Worm (Caenorhabditis elegans) whole organism, L4 larva: ENCODE data around the gene Y53G8AR.1.
A peak's percentile ranks its signal among the peaks of the same experiment; 100 is the strongest.

Experiments
- F10B5.3 ChIP-seq: sonication (generic microtip); optimal IDR thresholded peaks from 2 replicates; lab custom pipeline; 2016; ENCODE audit warnings: mild to moderate bottlenecking, missing genetic modification characterization, missing compliant biosample characterization
- F26F4.8 ChIP-seq: fragments of 200-800 bp; sonication (Bioruptor generic); conservative IDR thresholded peaks from 2 replicates; pipeline ENCODE4 v1.3.6; 2022; ENCODE audit warnings: missing genetic modification characterization, missing compliant biosample characterization
- F37D6.2 ChIP-seq: sonication (generic microtip); optimal IDR thresholded peaks from 2 replicates; lab custom pipeline; 2016; ENCODE audit warnings: mild to moderate bottlenecking, missing genetic modification characterization, missing compliant biosample characterization
- T26A8.4 ChIP-seq: fragments of 200-800 bp; sonication (Bioruptor generic); IDR thresholded peaks from 2 replicates; pipeline ENCODE4 v1.3.6; 2022; ENCODE audit warnings: missing genetic modification characterization, missing compliant biosample characterization
- ZK337.2 ChIP-seq: fragments of 200-800 bp; sonication (Bioruptor generic); IDR thresholded peaks from 2 replicates; pipeline ENCODE4 v1.3.6; 2022; ENCODE audit warnings: missing genetic modification reagents, missing genetic modification characterization, missing compliant biosample characterization
- ama-1 ChIP-seq: fragments of 150-350 bp; optimal IDR thresholded peaks from 2 replicates; lab custom pipeline; 2014; ENCODE audit warnings: inconsistent platforms, mixed read lengths
- ceh-28 ChIP-seq: fragments of 150-350 bp; optimal IDR thresholded peaks from 2 replicates; lab custom pipeline; 2014; ENCODE audit warnings: missing biosample characterization, missing genetic modification reagents, missing genetic modification characterization
- ceh-82 ChIP-seq: sonication (generic microtip); optimal IDR thresholded peaks from 2 replicates; lab custom pipeline; 2017; ENCODE audit warnings: missing biosample characterization, missing genetic modification characterization
- daf-19 ChIP-seq: fragments of 200-800 bp; sonication (Bioruptor generic); conservative IDR thresholded peaks from 2 replicates; pipeline ENCODE4 v1.3.6; 2022; ENCODE audit warnings: missing genetic modification characterization, missing compliant biosample characterization
- dmd-8 ChIP-seq: fragments of 200-800 bp; sonication (Bioruptor generic); IDR thresholded peaks from 2 replicates; pipeline ENCODE4 v1.3.6; 2022; ENCODE audit warnings: missing genetic modification characterization, missing compliant biosample characterization
- dmd-9 ChIP-seq: fragments of 200-800 bp; sonication (Bioruptor generic); IDR thresholded peaks from 2 replicates; pipeline ENCODE4 v1.3.6; 2022; ENCODE audit warnings: missing genetic modification reagents, missing genetic modification characterization, missing compliant biosample characterization
- dpl-1 ChIP-seq: fragments of 150-350 bp; optimal IDR thresholded peaks from 2 replicates; lab custom pipeline; 2014; ENCODE audit warnings: missing biosample characterization, missing genetic modification reagents, missing genetic modification characterization
- dve-1 ChIP-seq: sonication (generic microtip); optimal IDR thresholded peaks from 2 replicates; lab custom pipeline; 2017; ENCODE audit warnings: antibody characterized with exemption, mild to moderate bottlenecking, missing genetic modification characterization, missing compliant biosample characterization; ENCODE audit not compliant: insufficient read depth
- fkh-10 ChIP-seq: fragments of 150-350 bp; optimal IDR thresholded peaks from 2 replicates; lab custom pipeline; 2014; ENCODE audit warnings: missing biosample characterization, missing genetic modification reagents, missing genetic modification characterization
- hif-1 ChIP-seq, 2 experiments: sonication (generic microtip); optimal IDR thresholded peaks; 2 replicates each; lab custom pipeline; 2016 to 2017; ENCODE audit warnings: missing compliant biosample characterization in 2 of 2, missing genetic modification characterization in 2 of 2, missing genetic modification reagents in 2 of 2, missing genotype in 2 of 2, mild to moderate bottlenecking in 1 of 2
- hlh-11 ChIP-seq: fragments of 200-800 bp; sonication (Bioruptor generic); optimal IDR thresholded peaks from 2 replicates; lab custom pipeline; 2018; ENCODE audit warnings: mild to moderate bottlenecking, missing genetic modification characterization, missing compliant biosample characterization
- hmg-1.1 ChIP-seq: fragments of 200-800 bp; sonication (Bioruptor generic); IDR thresholded peaks from 2 replicates; pipeline ENCODE4 v1.3.6; 2022; ENCODE audit warnings: missing genetic modification reagents, missing genetic modification characterization, missing compliant biosample characterization
- jun-1 ChIP-seq: fragments of 150-350 bp; optimal IDR thresholded peaks from 2 replicates; lab custom pipeline; 2014; ENCODE audit warnings: missing biosample characterization, missing genetic modification reagents, missing genetic modification characterization
- lin-38 ChIP-seq: fragments of 200-800 bp; sonication (Bioruptor generic); IDR thresholded peaks from 2 replicates; pipeline ENCODE4 v1.3.6; 2022; ENCODE audit warnings: missing genetic modification reagents, missing genetic modification characterization, missing compliant biosample characterization
- lsy-2 ChIP-seq, 2 experiments: fragments of 150-350 bp in 1 of 2; sonication (generic microtip) in 1 of 2; optimal IDR thresholded peaks; 2 replicates each; lab custom pipeline; 2014 to 2017; ENCODE audit warnings: missing biosample characterization in 2 of 2, missing genetic modification characterization in 2 of 2
- mes-2 ChIP-seq: sonication (generic microtip); optimal IDR thresholded peaks from 2 replicates; lab custom pipeline; 2016; ENCODE audit warnings: missing genotype, mild to moderate bottlenecking, missing genetic modification characterization, missing compliant biosample characterization; ENCODE audit not compliant: poor library complexity, severe bottlenecking
- nhr-10 ChIP-seq: fragments of 150-350 bp; optimal IDR thresholded peaks from 2 replicates; lab custom pipeline; 2014; ENCODE audit warnings: missing biosample characterization, missing genetic modification characterization
- nhr-102 ChIP-seq: sonication (generic microtip); optimal IDR thresholded peaks from 2 replicates; lab custom pipeline; 2016; ENCODE audit warnings: mild to moderate bottlenecking, missing genetic modification characterization, moderate library complexity, missing compliant biosample characterization
- nhr-11 ChIP-seq: fragments of 150-350 bp; optimal IDR thresholded peaks from 2 replicates; lab custom pipeline; 2014; ENCODE audit warnings: missing biosample characterization, missing genetic modification characterization
- nhr-28 ChIP-seq: fragments of 150-350 bp; optimal IDR thresholded peaks from 2 replicates; lab custom pipeline; 2014; ENCODE audit warnings: missing biosample characterization, missing genetic modification characterization
- nhr-6 ChIP-seq: fragments of 150-350 bp; optimal IDR thresholded peaks from 2 replicates; lab custom pipeline; 2014; ENCODE audit warnings: missing biosample characterization, missing genetic modification characterization
- pha-4 ChIP-seq, 2 experiments: fragments of 150-350 bp in 1 of 2; fragments of 200-800 bp in 1 of 2; sonication (Bioruptor generic) in 1 of 2; IDR thresholded peaks in 1 of 2; optimal IDR thresholded peaks in 1 of 2; 2 replicates each; pipeline versions ENCODE4 v1.3.6 to Lab custom; 2014 to 2022; ENCODE audit warnings: missing genetic modification characterization in 2 of 2, missing genetic modification reagents in 2 of 2, missing biosample characterization in 1 of 2, missing compliant biosample characterization in 1 of 2
- skn-1 ChIP-seq: fragments of 150-350 bp; optimal IDR thresholded peaks from 2 replicates; lab custom pipeline; 2014; ENCODE audit warnings: missing biosample characterization, missing genetic modification characterization
- snpc-4 ChIP-seq: fragments of 150-350 bp; optimal IDR thresholded peaks from 2 replicates; lab custom pipeline; 2014; ENCODE audit warnings: missing biosample characterization, missing genetic modification characterization
- unc-62 ChIP-seq, 3 experiments: fragments of 150-350 bp in 1 of 3; sonication (generic microtip); optimal IDR thresholded peaks in 2 of 3; peaks in 1 of 3; 1 replicate in 1 of 3; 2 replicates in 2 of 3; lab custom pipeline; 2014 to 2017; ENCODE audit warnings: missing biosample characterization in 3 of 3, missing genetic modification characterization in 3 of 3, missing genetic modification reagents in 3 of 3, missing genotype in 1 of 3
- zfp-3 ChIP-seq: fragments of 200-800 bp; sonication (Bioruptor generic); conservative IDR thresholded peaks from 2 replicates; pipeline ENCODE4 v1.3.6; 2022; ENCODE audit warnings: missing genetic modification reagents, missing genetic modification characterization, missing compliant biosample characterization
- zip-11 ChIP-seq: fragments of 200-800 bp; sonication (Bioruptor generic); IDR thresholded peaks from 2 replicates; pipeline ENCODE4 v1.3.6; 2022; ENCODE audit warnings: missing genetic modification characterization, missing compliant biosample characterization

The Y53G8AR.1 gene

ce11 chrIII:3309700-3310099, 23.1 kb upstream of the Y53G8AR.1 start:
- TF ChIP-seq nhr-11 (no peak), F26F4.8 (GFP tag; lab: Robert Waterston, UW) (no peak), skn-1 (tag; lab: Kevin White, UChicago) (no peak), unc-62 (GFP tag; optimal IDR thresholded peaks at IDR 0.05 in 1 of 2; lab: Kevin White, UChicago) (no peak), unc-62 (tag; optimal IDR thresholded peaks at IDR 0.05; lab: Kevin White, UChicago) (no peak), lin-38 (GFP tag; lab: Robert Waterston, UW) (peak; percentile 77)

- TF ChIP-seq hlh-11 (tag; lab: Kevin White, UChicago) (peak; percentile 3), fkh-10 (GFP tag; lab: Kevin White, UChicago) (no peak), mes-2 (tag; lab: Kevin White, UChicago) (peak; percentile 12), ZK337.2 (GFP tag; lab: Robert Waterston, UW) (no peak), pha-4 (GFP tag; IDR thresholded peaks at IDR 0.05; lab: Robert Waterston, UW) (no peak), pha-4 (tag; optimal IDR thresholded peaks at IDR 0.05; lab: Kevin White, UChicago) (no peak), daf-19 (GFP tag; lab: Robert Waterston, UW) (no peak), F37D6.2 (tag; lab: Kevin White, UChicago) (no peak), dmd-8 (GFP tag; lab: Robert Waterston, UW) (no peak), ama-1 (lab: Kevin White, UChicago) (no peak), nhr-102 (no peak), dve-1 (tag; lab: Kevin White, UChicago) (peak; percentile 46), dpl-1 (GFP tag; lab: Kevin White, UChicago) (peak; percentile 3), skn-1 (tag; lab: Kevin White, UChicago) (no peak), ceh-28 (tag; lab: Kevin White, UChicago) (peak; percentile 85), jun-1 (tag; lab: Kevin White, UChicago) (no peak), lsy-2 (tag; optimal IDR thresholded peaks at IDR 0.05; lab: Kevin White, UChicago) (peak in 1 of 2 experiments; percentile 26), nhr-28 (tag; lab: Kevin White, UChicago) (peak; percentile 11), T26A8.4 (GFP tag; lab: Robert Waterston, UW) (no peak), nhr-10 (tag; lab: Kevin White, UChicago) (no peak), nhr-6 (tag; lab: Kevin White, UChicago) (peak; percentile 53), snpc-4 (tag; lab: Kevin White, UChicago) (no peak), zip-11 (GFP tag; lab: Robert Waterston, UW) (no peak)
Observed at ce11 chrIII:3310876-3311597, 21.8 kb upstream of the Y53G8AR.1 start, which contains the start of gene ral-1. TSS of gene ral-1 (plus strand) at chrIII:3311310.

DNA sequence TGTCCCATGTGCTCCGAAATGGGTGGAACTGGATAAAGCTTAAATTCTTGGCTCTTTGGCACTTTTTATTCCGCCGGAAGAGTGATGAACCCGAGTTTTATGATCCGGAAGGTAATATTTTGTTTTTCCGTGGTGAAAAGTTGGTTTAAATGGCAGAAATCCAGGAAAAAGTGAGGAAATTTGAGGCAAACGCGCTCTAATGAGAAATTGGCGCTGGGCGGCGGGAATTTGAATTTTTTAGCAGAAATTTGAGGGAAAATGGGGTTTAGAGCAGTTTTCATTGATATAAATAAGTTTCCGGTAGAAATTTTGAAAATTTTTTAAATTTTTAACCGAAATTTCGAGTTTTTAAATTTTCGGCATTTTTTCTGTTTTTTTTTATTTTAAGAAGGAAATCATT, 21.2 kb upstream of the Y53G8AR.1 start:
- no peak for TF ChIP-seq F10B5.3 (tag; lab: Kevin White, UChicago)
- TF ChIP-seq zfp-3 = no peak
- TF ChIP-seq lin-38 (GFP tag; lab: Robert Waterston, UW) = peak; percentile 68
- no peak for TF ChIP-seq hif-1 (tag; optimal IDR thresholded peaks at IDR 0.05; lab: Kevin White, UChicago)
- TF ChIP-seq, all 104 proteins: peak for 1

ce11 chrIII:3312111-3312510, 20.7 kb upstream of the Y53G8AR.1 start:
- TF ChIP-seq dmd-9 = no peak
- no peak for TF ChIP-seq ceh-82 (tag; lab: Kevin White, UChicago)
- TF ChIP-seq hmg-1.1 (GFP tag; lab: Robert Waterston, UW) = no peak
- TF ChIP-seq F26F4.8 (GFP tag; lab: Robert Waterston, UW) = no peak
- TF ChIP-seq nhr-10 (tag; lab: Kevin White, UChicago) = no peak
- TF ChIP-seq lsy-2 (tag; optimal IDR thresholded peaks at IDR 0.05; lab: Kevin White, UChicago) = peak in 1 of 2 experiments; percentile 77
- TF ChIP-seq, all 104 proteins: peak for 1
